Worm (Caenorhabditis elegans) whole organism, L4 larva: ENCODE results near the gene irld-44.
A peak's percentile ranks its signal among the peaks of the same experiment; 100 is the strongest.

Experiments
- F10B5.3 ChIP-seq: sonication (generic microtip); optimal IDR thresholded peaks from 2 replicates; lab custom pipeline; 2016; ENCODE audit warnings: mild to moderate bottlenecking, missing genetic modification characterization, missing compliant biosample characterization
- F37D6.2 ChIP-seq: sonication (generic microtip); optimal IDR thresholded peaks from 2 replicates; lab custom pipeline; 2016; ENCODE audit warnings: mild to moderate bottlenecking, missing genetic modification characterization, missing compliant biosample characterization
- F49E8.2 ChIP-seq: sonication (generic microtip); optimal IDR thresholded peaks from 2 replicates; lab custom pipeline; 2016; ENCODE audit warnings: missing compliant biosample characterization, mild to moderate bottlenecking, missing genetic modification characterization, borderline replicate concordance
- R02D3.7 ChIP-seq: fragments of 150-350 bp; sonication (generic microtip); optimal IDR thresholded peaks from 3 replicates; lab custom pipeline; 2014; ENCODE audit warnings: missing biosample characterization, missing genetic modification characterization
- ZK337.2 ChIP-seq: fragments of 200-800 bp; sonication (Bioruptor generic); IDR thresholded peaks from 2 replicates; pipeline ENCODE4 v1.3.6; 2022; ENCODE audit warnings: missing genetic modification reagents, missing genetic modification characterization, missing compliant biosample characterization
- aha-1 ChIP-seq: fragments of 150-350 bp; peaks from one replicate; lab custom pipeline; 2014; ENCODE audit warnings: missing biosample characterization, missing genetic modification characterization
- arid-1 ChIP-seq: fragments of 200-800 bp; sonication (Bioruptor generic); conservative IDR thresholded peaks from 2 replicates; pipeline ENCODE4 v1.3.6; 2022; ENCODE audit warnings: missing genetic modification reagents, missing genetic modification characterization, missing compliant biosample characterization
- attf-4 ChIP-seq: sonication (generic microtip); optimal IDR thresholded peaks from 3 replicates; lab custom pipeline; 2017; ENCODE audit warnings: missing biosample characterization, missing genetic modification characterization
- ceh-32 ChIP-seq: sonication (generic microtip); optimal IDR thresholded peaks from 2 replicates; lab custom pipeline; 2016; ENCODE audit warnings: mild to moderate bottlenecking, missing genetic modification characterization, missing compliant biosample characterization; ENCODE audit not compliant: poor library complexity
- ceh-62 ChIP-seq: sonication (generic microtip); optimal IDR thresholded peaks from 2 replicates; lab custom pipeline; 2017; ENCODE audit warnings: missing biosample characterization, missing genetic modification characterization
- daf-12 ChIP-seq: fragments of 150-350 bp; optimal IDR thresholded peaks from 2 replicates; lab custom pipeline; 2014; ENCODE audit warnings: missing biosample characterization, missing genetic modification reagents, missing genetic modification characterization
- daf-16 ChIP-seq, 3 experiments: sonication (generic microtip); optimal IDR thresholded peaks; 2 replicates each; lab custom pipeline; 2016 to 2017; ENCODE audit warnings: missing genetic modification characterization in 3 of 3, missing genetic modification reagents in 3 of 3, mild to moderate bottlenecking in 2 of 3, missing compliant biosample characterization in 2 of 3, missing biosample characterization in 1 of 3, moderate library complexity in 1 of 3
- daf-19 ChIP-seq: fragments of 200-800 bp; sonication (Bioruptor generic); conservative IDR thresholded peaks from 2 replicates; pipeline ENCODE4 v1.3.6; 2022; ENCODE audit warnings: missing genetic modification characterization, missing compliant biosample characterization
- daf-8 ChIP-seq: fragments of 200-800 bp; sonication (Bioruptor generic); IDR thresholded peaks from 2 replicates; pipeline ENCODE4 v1.3.6; 2022; ENCODE audit warnings: missing genetic modification characterization, missing compliant biosample characterization
- dmd-6 ChIP-seq: fragments of 200-800 bp; sonication (Bioruptor generic); IDR thresholded peaks from 2 replicates; pipeline ENCODE4 v1.3.6; 2022; ENCODE audit warnings: missing genetic modification reagents, missing genetic modification characterization, missing compliant biosample characterization
- dve-1 ChIP-seq: sonication (generic microtip); optimal IDR thresholded peaks from 2 replicates; lab custom pipeline; 2017; ENCODE audit warnings: antibody characterized with exemption, mild to moderate bottlenecking, missing genetic modification characterization, missing compliant biosample characterization; ENCODE audit not compliant: insufficient read depth
- egl-27 ChIP-seq: sonication (generic microtip); optimal IDR thresholded peaks from 3 replicates; lab custom pipeline; 2017; ENCODE audit warnings: missing biosample characterization, missing genetic modification reagents, missing genetic modification characterization
- fkh-10 ChIP-seq: fragments of 150-350 bp; optimal IDR thresholded peaks from 2 replicates; lab custom pipeline; 2014; ENCODE audit warnings: missing biosample characterization, missing genetic modification reagents, missing genetic modification characterization
- hif-1 ChIP-seq, 2 experiments: sonication (generic microtip); optimal IDR thresholded peaks; 2 replicates each; lab custom pipeline; 2016 to 2017; ENCODE audit warnings: missing compliant biosample characterization in 2 of 2, missing genetic modification characterization in 2 of 2, missing genetic modification reagents in 2 of 2, missing genotype in 2 of 2, mild to moderate bottlenecking in 1 of 2
- hlh-11 ChIP-seq: fragments of 200-800 bp; sonication (Bioruptor generic); optimal IDR thresholded peaks from 2 replicates; lab custom pipeline; 2018; ENCODE audit warnings: mild to moderate bottlenecking, missing genetic modification characterization, missing compliant biosample characterization
- hlh-30 ChIP-seq: sonication (generic microtip); optimal IDR thresholded peaks from 2 replicates; lab custom pipeline; 2017; ENCODE audit warnings: antibody characterized with exemption, mild to moderate bottlenecking, missing genetic modification characterization, missing compliant biosample characterization; ENCODE audit not compliant: insufficient read depth
- lin-1 ChIP-seq: fragments of 200-800 bp; sonication (Bioruptor generic); IDR thresholded peaks from 2 replicates; pipeline ENCODE4 v1.3.6; 2022; ENCODE audit warnings: missing genetic modification reagents, missing genetic modification characterization, missing compliant biosample characterization
- lin-13 ChIP-seq: fragments of 150-350 bp; optimal IDR thresholded peaks from 2 replicates; lab custom pipeline; 2014; ENCODE audit warnings: missing biosample characterization, missing genetic modification reagents, missing genetic modification characterization
- madf-5 ChIP-seq, 2 experiments: fragments of 200-800 bp; sonication (Bioruptor generic); IDR thresholded peaks; 2 replicates each; pipeline ENCODE4 v1.3.6; 2022; ENCODE audit warnings: missing compliant biosample characterization in 2 of 2, missing genetic modification characterization in 2 of 2
- madf-9 ChIP-seq: fragments of 200-800 bp; sonication (Bioruptor generic); conservative IDR thresholded peaks from 2 replicates; pipeline ENCODE4 v1.3.6; 2022; ENCODE audit warnings: missing genetic modification reagents, missing genetic modification characterization, missing compliant biosample characterization
- mxl-2 ChIP-seq: fragments of 200-800 bp; sonication (Bioruptor generic); conservative IDR thresholded peaks from 2 replicates; pipeline ENCODE4 v1.3.6; 2022; ENCODE audit warnings: missing genetic modification reagents, missing genetic modification characterization, missing compliant biosample characterization
- nhr-11 ChIP-seq: fragments of 150-350 bp; optimal IDR thresholded peaks from 2 replicates; lab custom pipeline; 2014; ENCODE audit warnings: missing biosample characterization, missing genetic modification characterization
- nhr-111 ChIP-seq: fragments of 200-800 bp; sonication (Bioruptor generic); optimal IDR thresholded peaks from 2 replicates; lab custom pipeline; 2018; ENCODE audit warnings: mild to moderate bottlenecking, missing genetic modification characterization, missing compliant biosample characterization
- nhr-28 ChIP-seq: fragments of 150-350 bp; optimal IDR thresholded peaks from 2 replicates; lab custom pipeline; 2014; ENCODE audit warnings: missing biosample characterization, missing genetic modification characterization
- nhr-48 ChIP-seq: sonication (generic microtip); optimal IDR thresholded peaks from 2 replicates; lab custom pipeline; 2016; ENCODE audit warnings: mild to moderate bottlenecking, missing genetic modification characterization, missing compliant biosample characterization
- nhr-77 ChIP-seq: fragments of 150-350 bp; optimal IDR thresholded peaks from 2 replicates; lab custom pipeline; 2014; ENCODE audit warnings: missing biosample characterization, missing genetic modification characterization
- php-3 ChIP-seq: fragments of 200-800 bp; sonication (Bioruptor generic); IDR thresholded peaks from 2 replicates; pipeline ENCODE4 v1.3.6; 2022; ENCODE audit warnings: missing genetic modification reagents, missing genetic modification characterization, missing compliant biosample characterization
- snpc-4 ChIP-seq: fragments of 150-350 bp; optimal IDR thresholded peaks from 2 replicates; lab custom pipeline; 2014; ENCODE audit warnings: missing biosample characterization, missing genetic modification characterization
- unc-130 ChIP-seq: sonication (generic microtip); optimal IDR thresholded peaks from 2 replicates; lab custom pipeline; 2016; ENCODE audit warnings: missing genetic modification reagents, missing genetic modification characterization, missing compliant biosample characterization
- unc-62 ChIP-seq, 3 experiments: fragments of 150-350 bp in 1 of 3; sonication (generic microtip); optimal IDR thresholded peaks in 2 of 3; peaks in 1 of 3; 1 replicate in 1 of 3; 2 replicates in 2 of 3; lab custom pipeline; 2014 to 2017; ENCODE audit warnings: missing biosample characterization in 3 of 3, missing genetic modification characterization in 3 of 3, missing genetic modification reagents in 3 of 3, missing genotype in 1 of 3
- vab-7 ChIP-seq: fragments of 200-800 bp; sonication (Bioruptor generic); IDR thresholded peaks from 2 replicates; pipeline ENCODE4 v1.3.6; 2022; ENCODE audit warnings: missing genetic modification reagents, missing genetic modification characterization, missing compliant biosample characterization
- zag-1 ChIP-seq: fragments of 150-350 bp; optimal IDR thresholded peaks from 2 replicates; lab custom pipeline; 2014; ENCODE audit warnings: missing biosample characterization, missing genetic modification characterization
- zip-2 ChIP-seq: fragments of 150-350 bp; optimal IDR thresholded peaks from 2 replicates; lab custom pipeline; 2014; ENCODE audit warnings: missing biosample characterization, missing genetic modification characterization

The irld-44 gene

DNA sequence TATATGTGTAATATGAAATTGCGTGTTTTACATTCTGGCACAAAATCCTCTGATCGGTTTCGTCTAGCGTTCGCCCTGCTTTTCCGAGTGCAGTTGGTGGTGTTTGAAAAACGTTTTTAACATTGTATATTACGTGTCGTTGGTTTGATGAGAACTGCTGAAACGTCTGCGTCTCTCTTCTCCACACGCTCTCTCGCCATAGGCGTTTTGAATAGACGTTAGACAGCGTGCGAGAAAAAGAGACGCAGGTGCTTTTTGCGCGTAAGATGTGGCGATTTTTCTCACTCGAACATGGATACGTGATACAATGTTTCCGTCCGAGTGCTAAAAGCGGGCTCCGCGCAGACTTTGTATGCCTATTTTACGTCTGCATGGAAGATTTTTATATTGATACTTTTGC, 30.6 kb upstream of the irld-44 start:
- TF ChIP-seq dmd-6 (GFP tag; lab: Robert Waterston, UW) (peak; percentile 15; the same call in 1 of the 2 replicates), ceh-62 (tag; lab: Kevin White, UChicago) (no peak), ceh-32 (no peak), dve-1 (peak; percentile 20)

ce11 chrV:1621494-1621893, 29.7 kb upstream of the irld-44 start, which contains the start of gene nhr-117:
Gene nhr-117 (minus strand): TSS chrV:1621520.
- TF ChIP-seq mxl-2 (no peak), hlh-11 (peak; percentile 29), nhr-77 (tag; lab: Kevin White, UChicago) (peak; percentile 25), php-3 (GFP tag; lab: Robert Waterston, UW) (no peak), hlh-30 (tag; lab: Kevin White, UChicago) (peak; percentile 48), daf-16 (GFP tag; optimal IDR thresholded peaks at IDR 0.05; lab: Kevin White, UChicago) (no peak), daf-16 (tag; optimal IDR thresholded peaks at IDR 0.05; lab: Kevin White, UChicago) (peak; percentile 83), madf-5 (GFP tag; IDR thresholded peaks at IDR 0.05; lab: Robert Waterston, UW) (no peak)

- peak; percentile 94 for TF ChIP-seq aha-1 (tag; lab: Kevin White, UChicago)
- no peak for TF ChIP-seq nhr-28 (tag; lab: Kevin White, UChicago)
- no peak for TF ChIP-seq lin-1 (GFP tag; lab: Robert Waterston, UW)
- no peak for TF ChIP-seq daf-12 (tag; lab: Kevin White, UChicago)
Observed at ce11 chrV:1623429-1623828, 27.7 kb upstream of the irld-44 start.

DNA sequence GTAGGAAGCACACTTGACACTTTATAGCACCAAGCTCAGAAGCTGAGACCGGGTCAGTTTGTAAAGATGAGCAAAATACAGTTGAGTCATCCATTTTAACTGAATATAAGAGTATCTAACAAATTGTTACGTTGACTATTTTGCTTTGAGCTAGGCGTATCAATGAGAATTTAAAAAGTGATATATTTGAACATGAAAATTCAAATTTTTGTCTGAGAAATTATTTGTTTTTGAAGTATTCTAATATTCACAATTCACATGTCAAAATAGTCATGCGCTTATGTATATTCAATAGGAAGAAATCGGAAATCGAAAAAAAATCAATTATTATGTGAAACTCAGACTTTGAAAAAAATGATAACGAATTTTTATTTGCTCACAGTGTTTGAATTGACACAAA, 26.8 kb upstream of the irld-44 start, which contains the start of gene nhr-110:
TSS of gene nhr-110 (minus strand) at position 101 of the 400 bp plus-strand sequence.
- peak in 1 of 2 experiments; percentile 46 for TF ChIP-seq unc-62 (GFP tag; optimal IDR thresholded peaks at IDR 0.05 in 1 of 2; lab: Kevin White, UChicago)
- no peak for TF ChIP-seq unc-62 (tag; optimal IDR thresholded peaks at IDR 0.05; lab: Kevin White, UChicago)
- peak; percentile 33 for TF ChIP-seq dve-1
- TF ChIP-seq aha-1 (tag; lab: Kevin White, UChicago), result no peak
- TF ChIP-seq daf-16 (GFP tag; optimal IDR thresholded peaks at IDR 0.05; lab: Kevin White, UChicago), result no peak
- peak; percentile 47 for TF ChIP-seq daf-16 (tag; optimal IDR thresholded peaks at IDR 0.05; lab: Kevin White, UChicago)
- peak; percentile 16 for TF ChIP-seq nhr-28 (tag; lab: Kevin White, UChicago)

- TF ChIP-seq ceh-62 (tag; lab: Kevin White, UChicago) (no peak), vab-7 (GFP tag; lab: Robert Waterston, UW) (no peak), F10B5.3 (tag; lab: Kevin White, UChicago) (no peak), hif-1 (tag; optimal IDR thresholded peaks at IDR 0.05; lab: Kevin White, UChicago) (no peak), aha-1 (tag; lab: Kevin White, UChicago) (no peak), arid-1 (GFP tag; lab: Robert Waterston, UW) (no peak), zag-1 (tag; lab: Kevin White, UChicago) (no peak), daf-8 (no peak), ZK337.2 (GFP tag; lab: Robert Waterston, UW) (no peak), nhr-11 (tag; lab: Kevin White, UChicago) (no peak)
Observed at ce11 chrV:1626720-1627119, 24.4 kb upstream of the irld-44 start, which contains the start of gene nhr-237. Gene nhr-237 (minus strand): TSS chrV:1626820.

DNA sequence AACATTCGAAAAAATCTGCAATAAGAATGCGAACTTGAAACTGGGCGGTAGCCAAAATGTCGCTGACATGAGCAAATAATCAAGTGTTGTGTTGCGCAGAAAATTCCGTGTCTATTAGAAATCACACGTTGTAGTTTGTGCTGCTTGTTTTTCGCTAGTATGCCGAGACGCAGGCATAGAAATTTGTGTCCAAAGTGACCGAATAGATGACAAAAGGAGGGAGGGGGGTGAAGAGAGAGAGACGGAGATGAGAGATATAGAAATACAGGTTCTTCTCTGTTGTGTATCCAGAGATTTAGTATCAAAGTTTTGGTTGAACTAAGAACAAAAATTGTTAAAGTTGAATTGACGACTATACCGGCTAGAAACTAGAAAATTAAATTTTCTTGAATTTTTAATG, 23.9 kb upstream of the irld-44 start:
- TF ChIP-seq F37D6.2 (no peak), zip-2 (tag; lab: Kevin White, UChicago) (no peak), nhr-111 (no peak), ceh-32 (no peak), nhr-77 (tag; lab: Kevin White, UChicago) (peak; percentile 95), F10B5.3 (tag; lab: Kevin White, UChicago) (no peak), lin-13 (GFP tag; lab: Kevin White, UChicago) (no peak), daf-12 (tag; lab: Kevin White, UChicago) (no peak), hlh-11 (peak; percentile 40), egl-27 (tag; lab: Kevin White, UChicago) (no peak), dve-1 (peak; percentile 6), daf-16 (GFP tag; optimal IDR thresholded peaks at IDR 0.05; lab: Kevin White, UChicago) (no peak), daf-16 (tag; optimal IDR thresholded peaks at IDR 0.05; lab: Kevin White, UChicago) (no peak), daf-19 (GFP tag; lab: Robert Waterston, UW) (no peak), unc-130 (GFP tag; lab: Kevin White, UChicago) (no peak), madf-9 (GFP tag; lab: Robert Waterston, UW) (no peak), ZK337.2 (GFP tag; lab: Robert Waterston, UW) (no peak), snpc-4 (no peak), F49E8.2 (tag; lab: Kevin White, UChicago) (no peak), fkh-10 (no peak), R02D3.7 (tag; lab: Kevin White, UChicago) (no peak), nhr-48 (tag; lab: Kevin White, UChicago) (no peak), attf-4 (tag; lab: Kevin White, UChicago) (no peak)
